Fruit fly (Drosophila melanogaster) whole organism, embryonic: ENCODE data around the gene Nepl18.
A peak's percentile ranks its signal among the peaks of the same experiment; 100 is the strongest.

Experiments
- Ada2b ChIP-seq: fragments of 200-800 bp; sonication (Bioruptor generic); IDR thresholded peaks from 2 replicates; pipeline ENCODE4 v1.3.6; 2022; ENCODE audit warnings: missing biosample characterization, missing genetic modification characterization
- CG12104 ChIP-seq: fragments of 200-800 bp; sonication (Bioruptor generic); optimal IDR thresholded peaks from 3 replicates; lab custom pipeline; 2016; ENCODE audit warnings: missing biosample characterization, missing genetic modification characterization
- CG1233 ChIP-seq: fragments of 200-800 bp; sonication (Bioruptor generic); optimal IDR thresholded peaks from 4 replicates; lab custom pipeline; 2018; ENCODE audit warnings: missing biosample characterization, mild to moderate bottlenecking, missing genetic modification characterization
- CG13296 ChIP-seq: fragments of 200-800 bp; sonication (Bioruptor generic); optimal IDR thresholded peaks from 3 replicates; lab custom pipeline; 2018; ENCODE audit warnings: missing biosample characterization, mild to moderate bottlenecking, missing genetic modification characterization
- CG15696 ChIP-seq: fragments of 200-800 bp; sonication (Bioruptor generic); optimal IDR thresholded peaks from 2 replicates; lab custom pipeline; 2019; ENCODE audit warnings: missing biosample characterization, mild to moderate bottlenecking, missing genetic modification characterization, moderate library complexity
- CG4360 ChIP-seq: fragments of 200-800 bp; sonication (Bioruptor generic); IDR thresholded peaks from 2 replicates; pipeline ENCODE4 v1.3.6; 2022; ENCODE audit warnings: missing biosample characterization, missing genetic modification characterization
- CG4707 ChIP-seq: fragments of 200-800 bp; sonication (Bioruptor generic); optimal IDR thresholded peaks from 2 replicates; lab custom pipeline; 2018; ENCODE audit warnings: missing biosample characterization, mild to moderate bottlenecking, missing genetic modification characterization, moderate library complexity
- CG5180 ChIP-seq: fragments of 200-800 bp; sonication (Bioruptor generic); optimal IDR thresholded peaks from 3 replicates; lab custom pipeline; 2017; ENCODE audit warnings: missing biosample characterization, missing genetic modification characterization, mild to moderate bottlenecking, moderate library complexity, missing genetic modification reagents
- CG6254 ChIP-seq: fragments of 200-800 bp; sonication (Bioruptor generic); optimal IDR thresholded peaks from 3 replicates; lab custom pipeline; 2017; ENCODE audit warnings: mild to moderate bottlenecking, missing biosample characterization, missing genetic modification reagents, missing genetic modification characterization
- CG6272 ChIP-seq: fragments of 200-800 bp; sonication (Bioruptor generic); IDR thresholded peaks from 2 replicates; pipeline ENCODE4 v1.3.6; 2022; ENCODE audit warnings: missing biosample characterization, missing genetic modification characterization
- CG7357 ChIP-seq: fragments of 200-800 bp; sonication (Bioruptor generic); IDR thresholded peaks from 3 replicates; pipeline ENCODE4 v1.3.6; 2022; ENCODE audit warnings: missing biosample characterization, missing genetic modification characterization
- CG7745 ChIP-seq: fragments of 200-800 bp; sonication (Bioruptor generic); optimal IDR thresholded peaks from 2 replicates; lab custom pipeline; 2018; ENCODE audit warnings: missing biosample characterization, mild to moderate bottlenecking, missing genetic modification characterization, moderate library complexity
- CG7786 ChIP-seq: fragments of 200-800 bp; sonication (Bioruptor generic); optimal IDR thresholded peaks from 2 replicates; lab custom pipeline; 2016; ENCODE audit warnings: missing biosample characterization, missing genetic modification characterization
- CG8281 ChIP-seq: fragments of 200-800 bp; sonication (Bioruptor generic); optimal IDR thresholded peaks from 2 replicates; lab custom pipeline; 2018; ENCODE audit warnings: missing biosample characterization, mild to moderate bottlenecking, missing genetic modification characterization, moderate library complexity
- CG8388 ChIP-seq: fragments of 200-800 bp; sonication (Bioruptor generic); optimal IDR thresholded peaks from 2 replicates; lab custom pipeline; 2019; ENCODE audit warnings: missing biosample characterization, mild to moderate bottlenecking, missing genetic modification characterization, moderate library complexity
- CG9817 ChIP-seq: fragments of 200-800 bp; sonication (Bioruptor generic); optimal IDR thresholded peaks from 2 replicates; lab custom pipeline; 2018; ENCODE audit warnings: missing biosample characterization, mild to moderate bottlenecking, missing genetic modification characterization, moderate library complexity
- CoRest ChIP-seq: fragments of 200-800 bp; sonication (Bioruptor generic); optimal IDR thresholded peaks from 3 replicates; lab custom pipeline; 2018; ENCODE audit warnings: missing biosample characterization, mild to moderate bottlenecking, missing genetic modification characterization, moderate library complexity
- Dbx ChIP-seq: fragments of 200-800 bp; sonication (Bioruptor generic); IDR thresholded peaks from 3 replicates; pipeline ENCODE4 v1.3.6; 2022; ENCODE audit warnings: missing biosample characterization, missing genetic modification characterization
- Elba2 ChIP-seq: fragments of 200-800 bp; sonication (Bioruptor generic); optimal IDR thresholded peaks from 3 replicates; lab custom pipeline; 2016; ENCODE audit warnings: missing biosample characterization, missing genetic modification characterization
- Fer3 ChIP-seq: fragments of 200-800 bp; sonication (Bioruptor generic); optimal IDR thresholded peaks from 2 replicates; lab custom pipeline; 2018; ENCODE audit warnings: missing biosample characterization, mild to moderate bottlenecking, missing genetic modification characterization, moderate library complexity
- Gsc ChIP-seq: fragments of 200-800 bp; sonication (Bioruptor generic); IDR thresholded peaks from 2 replicates; pipeline ENCODE4 v1.3.6; 2022; ENCODE audit warnings: missing biosample characterization, missing genetic modification characterization
- Gug ChIP-seq: fragments of 200-800 bp; sonication (Bioruptor generic); IDR thresholded peaks from 4 replicates; pipeline ENCODE4 v1.3.6; 2022; ENCODE audit warnings: missing biosample characterization, missing genetic modification characterization
- H2.0 ChIP-seq: fragments of 200-800 bp; sonication (Bioruptor generic); IDR thresholded peaks from 2 replicates; pipeline ENCODE4 v1.3.6; 2022; ENCODE audit warnings: missing biosample characterization, missing genetic modification characterization
- HmgZ ChIP-seq: fragments of 200-800 bp; sonication (Bioruptor generic); optimal IDR thresholded peaks from 2 replicates; lab custom pipeline; 2018; ENCODE audit warnings: missing biosample characterization, mild to moderate bottlenecking, missing genetic modification characterization
- Hr51 ChIP-seq, 2 experiments: fragments of 200-800 bp; sonication (Bioruptor generic); optimal IDR thresholded peaks; 2 replicates in 1 of 2; 3 replicates in 1 of 2; lab custom pipeline; 2016 to 2018; ENCODE audit warnings: missing biosample characterization in 2 of 2, missing genetic modification characterization in 2 of 2, mild to moderate bottlenecking in 1 of 2, moderate library complexity in 1 of 2
- Hsf ChIP-seq: fragments of 200-800 bp; sonication (Bioruptor generic); optimal IDR thresholded peaks from 3 replicates; lab custom pipeline; 2016; ENCODE audit warnings: missing biosample characterization, missing genetic modification characterization
- Lim3 ChIP-seq: fragments of 200-800 bp; sonication (Bioruptor generic); IDR thresholded peaks from 2 replicates; pipeline ENCODE4 v1.3.6; 2022; ENCODE audit warnings: missing biosample characterization, missing genetic modification characterization
- NK7.1 ChIP-seq: fragments of 200-800 bp; sonication (Bioruptor generic); optimal IDR thresholded peaks from 3 replicates; lab custom pipeline; 2016; ENCODE audit warnings: missing biosample characterization, missing genetic modification characterization
- Neu2 ChIP-seq: fragments of 200-800 bp; sonication (Bioruptor generic); optimal IDR thresholded peaks from 3 replicates; lab custom pipeline; 2016; ENCODE audit warnings: missing biosample characterization, missing genetic modification characterization, borderline replicate concordance
- NfI ChIP-seq: fragments of 200-800 bp; sonication (Bioruptor generic); optimal IDR thresholded peaks from 3 replicates; lab custom pipeline; 2018; ENCODE audit warnings: missing biosample characterization, mild to moderate bottlenecking, missing genetic modification characterization, moderate library complexity
- Side ChIP-seq: fragments of 200-800 bp; sonication (Bioruptor generic); optimal IDR thresholded peaks from 2 replicates; lab custom pipeline; 2016; ENCODE audit warnings: missing biosample characterization, missing genetic modification characterization
- Trl ChIP-seq, 3 experiments: fragments of >200 bp in 2 of 3; fragments of 200-800 bp in 1 of 3; sonication (Bioruptor generic) in 1 of 3; optimal IDR thresholded peaks; 2 replicates in 1 of 3; 3 replicates in 2 of 3; lab custom pipeline; 2016 to 2017; ENCODE audit warnings: missing biosample characterization in 1 of 3, missing genetic modification characterization in 1 of 3
- Vsx1 ChIP-seq: fragments of 200-800 bp; sonication (Bioruptor generic); optimal IDR thresholded peaks from 2 replicates; lab custom pipeline; 2017; ENCODE audit warnings: missing biosample characterization, mild to moderate bottlenecking, missing genetic modification characterization, missing genetic modification reagents
- bab2 ChIP-seq: fragments of 200-800 bp; sonication (Bioruptor generic); optimal IDR thresholded peaks from 2 replicates; lab custom pipeline; 2016; ENCODE audit warnings: missing biosample characterization, missing genetic modification characterization
- btn ChIP-seq: fragments of 200-800 bp; sonication (Bioruptor generic); optimal IDR thresholded peaks from 2 replicates; lab custom pipeline; 2016; ENCODE audit warnings: missing biosample characterization, missing genetic modification characterization
- cg ChIP-seq: fragments of 200-800 bp; sonication (Bioruptor generic); optimal IDR thresholded peaks from 3 replicates; lab custom pipeline; 2019; ENCODE audit warnings: missing biosample characterization, mild to moderate bottlenecking, missing genetic modification characterization, moderate library complexity
- dmrt11E ChIP-seq: fragments of 200-800 bp; sonication (Bioruptor generic); optimal IDR thresholded peaks from 3 replicates; lab custom pipeline; 2018; ENCODE audit warnings: missing biosample characterization, mild to moderate bottlenecking, missing genetic modification characterization, moderate library complexity
- eyg ChIP-seq: fragments of 200-800 bp; sonication (Bioruptor generic); optimal IDR thresholded peaks from 3 replicates; lab custom pipeline; 2016; ENCODE audit warnings: missing biosample characterization, missing genetic modification characterization
- hb ChIP-seq: fragments of 200-800 bp; sonication (Bioruptor generic); IDR thresholded peaks from 3 replicates; pipeline ENCODE4 v1.3.6; 2022; ENCODE audit warnings: missing biosample characterization, missing genetic modification characterization; ENCODE audit not compliant: partially characterized antibody
- jumu ChIP-seq: fragments of 200-800 bp; sonication (Bioruptor generic); optimal IDR thresholded peaks from 3 replicates; lab custom pipeline; 2016; ENCODE audit warnings: missing biosample characterization, missing genetic modification characterization
- nmo ChIP-seq: fragments of 200-800 bp; sonication (Bioruptor generic); optimal IDR thresholded peaks from 2 replicates; lab custom pipeline; 2018; ENCODE audit warnings: missing biosample characterization, mild to moderate bottlenecking, missing genetic modification characterization, moderate library complexity
- pan ChIP-seq, 4 experiments: fragments of >200 bp in 3 of 4; fragments of 200-800 bp in 1 of 4; sonication (Bioruptor generic) in 1 of 4; optimal IDR thresholded peaks in 3 of 4; IDR thresholded peaks in 1 of 4; 2 replicates each; pipeline versions ENCODE4 v1.3.6 to Lab custom; 2017 to 2022; ENCODE audit warnings: missing biosample characterization in 2 of 4, missing genetic modification characterization in 2 of 4, mixed read lengths in 1 of 4
- pnt ChIP-seq: fragments of 200-800 bp; sonication (Bioruptor generic); optimal IDR thresholded peaks from 3 replicates; lab custom pipeline; 2016; ENCODE audit warnings: missing biosample characterization, missing genetic modification characterization
- pzg ChIP-seq: fragments of 200-800 bp; sonication (Bioruptor generic); optimal IDR thresholded peaks from 3 replicates; lab custom pipeline; 2018; ENCODE audit warnings: missing biosample characterization, mild to moderate bottlenecking, missing genetic modification characterization, moderate library complexity
- ro ChIP-seq: fragments of 200-800 bp; sonication (Bioruptor generic); IDR thresholded peaks from 2 replicates; pipeline ENCODE4 v1.3.6; 2022; ENCODE audit warnings: missing biosample characterization, missing genetic modification characterization
- sens-2 ChIP-seq: fragments of 200-800 bp; sonication (Bioruptor generic); IDR thresholded peaks from 2 replicates; pipeline ENCODE4 v1.3.6; 2022; ENCODE audit warnings: missing biosample characterization, missing genetic modification characterization
- stc ChIP-seq: fragments of 200-800 bp; sonication (Bioruptor generic); IDR thresholded peaks from 2 replicates; pipeline ENCODE4 v1.3.6; 2022; ENCODE audit warnings: missing biosample characterization, missing genetic modification characterization
- sug ChIP-seq: fragments of 200-800 bp; optimal IDR thresholded peaks from 2 replicates; lab custom pipeline; 2019; ENCODE audit warnings: missing biosample characterization, mild to moderate bottlenecking, missing genetic modification characterization, moderate library complexity
- twi ChIP-seq: fragments of 200-800 bp; optimal IDR thresholded peaks from 2 replicates; lab custom pipeline; 2019; ENCODE audit warnings: missing biosample characterization, mild to moderate bottlenecking, missing genetic modification characterization, moderate library complexity
- tx ChIP-seq: fragments of 200-800 bp; sonication (Bioruptor generic); optimal IDR thresholded peaks from 2 replicates; lab custom pipeline; 2016; ENCODE audit warnings: missing biosample characterization, missing genetic modification characterization
- vfl ChIP-seq: fragments of 200-800 bp; sonication (Bioruptor generic); optimal IDR thresholded peaks from 2 replicates; lab custom pipeline; 2016; ENCODE audit warnings: missing biosample characterization, missing genetic modification characterization

The Nepl18 gene

DNA sequence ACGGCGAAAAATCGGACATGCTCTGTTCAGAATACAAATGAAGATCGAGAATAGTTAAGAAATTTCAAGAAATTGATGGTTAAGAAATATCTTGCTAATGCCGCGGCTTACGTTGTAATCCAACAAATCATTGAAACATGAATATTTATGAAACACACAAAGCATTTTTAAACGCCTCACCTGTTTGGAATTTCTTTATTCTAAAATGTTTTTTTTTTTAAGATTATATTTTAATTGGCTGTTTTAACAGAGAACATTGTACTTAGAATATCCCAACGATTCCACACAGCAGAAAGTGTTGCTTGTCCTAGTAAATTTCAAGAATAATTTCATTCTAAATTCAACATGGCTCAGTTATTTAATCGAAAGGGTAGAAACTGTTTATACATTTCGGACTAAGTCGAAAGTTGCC is 23.4 kb upstream of the Nepl18 start (continued):
- TF ChIP-seq CG4707 (GFP tag; lab: Kevin White, UChicago) (no peak), twi (no peak), Neu2 (GFP tag; lab: Kevin White, UChicago) (no peak), CG5180 (GFP tag; lab: Kevin White, UChicago) (no peak), vfl (GFP tag; lab: Kevin White, UChicago) (no peak), pan (optimal IDR thresholded peaks at IDR 0.05; lab: Kevin White, UChicago) (no peak), pan (GFP tag; optimal IDR thresholded peaks at IDR 0.05 in 1 of 2, IDR thresholded peaks at IDR 0.05 in 1 of 2) (no peak), nmo (GFP tag; lab: Kevin White, UChicago) (peak; percentile 34), CG7357 (no peak), CG7745 (no peak), Lim3 (GFP tag; lab: Robert Waterston, UW) (no peak), CG15696 (no peak), CG4360 (GFP tag; lab: Robert Waterston, UW) (no peak), NK7.1 (GFP tag; lab: Kevin White, UChicago) (no peak), sug (tag; lab: Kevin White, UChicago) (no peak), ro (GFP tag; lab: Robert Waterston, UW) (no peak), CG1233 (GFP tag; lab: Kevin White, UChicago) (no peak), CG7786 (no peak), HmgZ (tag; lab: Kevin White, UChicago) (no peak), Dbx (no peak), jumu (GFP tag; lab: Kevin White, UChicago) (no peak), bab2 (GFP tag; lab: Kevin White, UChicago) (no peak), Elba2 (no peak), Gug (GFP tag; lab: Robert Waterston, UW) (no peak), CG12104 (GFP tag; lab: Kevin White, UChicago) (no peak), dmrt11E (tag; lab: Kevin White, UChicago) (peak; percentile 41), CG13296 (GFP tag; lab: Kevin White, UChicago) (no peak), Side (GFP tag; lab: Kevin White, UChicago) (no peak), tx (GFP tag; lab: Kevin White, UChicago) (no peak), Hr51 (GFP tag; optimal IDR thresholded peaks at IDR 0.05; lab: Kevin White, UChicago) (no peak), CG8281 (no peak), pnt (GFP tag; lab: Kevin White, UChicago) (no peak), Trl (optimal IDR thresholded peaks at IDR 0.05; lab: Kevin White, UChicago) (no peak), Trl (GFP tag; optimal IDR thresholded peaks at IDR 0.05; lab: Kevin White, UChicago) (no peak), CG6254 (GFP tag; lab: Kevin White, UChicago) (no peak), pzg (GFP tag; lab: Kevin White, UChicago) (no peak), CG6272 (GFP tag; lab: Robert Waterston, UW) (no peak), btn (GFP tag; lab: Kevin White, UChicago) (no peak), Ada2b (GFP tag; lab: Robert Waterston, UW) (no peak), Gsc (GFP tag; lab: Robert Waterston, UW) (no peak), cg (GFP tag; lab: Kevin White, UChicago) (no peak), sens-2 (GFP tag; lab: Robert Waterston, UW) (no peak), eyg (GFP tag; lab: Kevin White, UChicago) (no peak), CG9817 (tag; lab: Kevin White, UChicago) (no peak), Fer3 (tag; lab: Kevin White, UChicago) (no peak), CG8388 (GFP tag; lab: Kevin White, UChicago) (no peak), hb (GFP tag; lab: Robert Waterston, UW) (no peak), Vsx1 (GFP tag; lab: Kevin White, UChicago) (peak; percentile 47), NfI (no peak), CoRest (peak; percentile 33), Hsf (GFP tag; lab: Kevin White, UChicago) (peak; percentile 4), stc (GFP tag; lab: Robert Waterston, UW) (no peak), H2.0 (GFP tag; lab: Robert Waterston, UW) (no peak)
